Worm (Caenorhabditis elegans): ENCODE measurements around the gene alg-3.

DNA sequence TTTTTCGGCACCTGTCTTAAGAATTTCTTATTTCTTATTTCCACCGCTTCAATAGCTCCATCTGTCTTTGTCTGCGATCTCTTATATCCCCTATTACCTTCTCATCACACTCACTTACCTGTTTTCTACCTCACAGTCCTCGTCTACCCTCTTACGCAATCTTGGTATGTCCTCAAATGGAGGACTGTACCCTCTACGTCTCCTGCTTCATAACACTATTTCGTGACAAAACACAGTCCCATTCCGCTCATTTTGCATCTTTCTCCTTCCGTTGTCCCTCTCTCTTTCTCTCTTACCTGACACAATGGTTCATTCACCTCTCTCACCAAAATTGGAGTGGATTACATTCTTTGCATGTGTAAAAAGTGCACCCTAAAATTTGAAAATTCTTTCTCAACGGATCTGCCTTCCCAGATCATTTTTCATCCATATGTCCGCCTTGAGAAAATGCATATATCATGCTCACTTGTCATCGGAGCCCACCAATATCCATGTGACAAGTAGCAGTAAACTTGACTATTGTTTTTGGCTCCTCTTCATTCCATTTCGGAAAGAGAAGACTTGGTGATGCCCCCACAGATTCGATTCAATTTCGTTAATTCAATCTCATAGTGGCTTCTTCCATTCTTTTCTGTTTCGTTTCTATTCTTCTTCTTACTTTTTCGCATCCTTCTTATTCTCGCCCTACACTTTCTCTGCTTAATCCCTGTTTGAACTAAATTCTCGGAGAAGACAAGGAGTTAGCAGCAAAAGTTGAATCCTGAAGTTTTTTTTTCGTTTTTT, 13.2 kb downstream of the alg-3 start:
- TF ChIP-seq ama-1 (optimal IDR thresholded peaks at IDR 0.05) (no peak), sea-1 (GFP tag; conservative IDR thresholded peaks at IDR 0.05) (no peak), pes-1 (GFP tag; IDR thresholded peaks at IDR 0.05) (no peak), ceh-13 (GFP tag; optimal IDR thresholded peaks at IDR 0.05) (no peak), hmbx-1 (tag; optimal IDR thresholded peaks at IDR 0.05) (no peak), flt-1 (GFP tag; IDR thresholded peaks at IDR 0.05) (no peak), hmg-4 (GFP tag; optimal IDR thresholded peaks at IDR 0.05) (peak; percentile 13), B0310.2 (tag; optimal IDR thresholded peaks at IDR 0.05) (peak; percentile 82), ets-7 (tag; optimal IDR thresholded peaks at IDR 0.05) (peak; percentile 31), F13C5.2 (tag; optimal IDR thresholded peaks at IDR 0.05) (no peak), scrt-1 (GFP tag; IDR thresholded peaks at IDR 0.05) (no peak), ceh-36 (tag; optimal IDR thresholded peaks at IDR 0.05) (no peak)
